Worm (Caenorhabditis elegans) whole organism, L4/young adult: ENCODE results near the gene K01A12.2.

Experiments
- W03F9.2 ChIP-seq: fragments of 150-350 bp; optimal IDR thresholded peaks from 2 replicates; lab custom pipeline; 2014; ENCODE audit warnings: missing biosample characterization, missing genetic modification characterization
- dao-5 ChIP-seq: sonication (generic microtip); optimal IDR thresholded peaks from 2 replicates; lab custom pipeline; 2016; ENCODE audit warnings: missing genotype, missing genetic modification characterization, moderate library complexity, missing compliant biosample characterization
- him-1 ChIP-seq: sonication (generic microtip); optimal IDR thresholded peaks from 2 replicates; lab custom pipeline; 2016; ENCODE audit warnings: missing genotype, missing genetic modification reagents, missing genetic modification characterization, missing compliant biosample characterization

ce11 chrX:8612278-8612677 lies 875 bp upstream of the K01A12.2 start:
- TF ChIP-seq him-1 (tag; lab: Kevin White, UChicago): no peak
- no peak for TF ChIP-seq W03F9.2 (tag; lab: Kevin White, UChicago)
- TF ChIP-seq dao-5: no peak
